Fruit fly (Drosophila melanogaster): Measurements from ENCODE around the gene CG44532.

CG44532 gene

DNA sequence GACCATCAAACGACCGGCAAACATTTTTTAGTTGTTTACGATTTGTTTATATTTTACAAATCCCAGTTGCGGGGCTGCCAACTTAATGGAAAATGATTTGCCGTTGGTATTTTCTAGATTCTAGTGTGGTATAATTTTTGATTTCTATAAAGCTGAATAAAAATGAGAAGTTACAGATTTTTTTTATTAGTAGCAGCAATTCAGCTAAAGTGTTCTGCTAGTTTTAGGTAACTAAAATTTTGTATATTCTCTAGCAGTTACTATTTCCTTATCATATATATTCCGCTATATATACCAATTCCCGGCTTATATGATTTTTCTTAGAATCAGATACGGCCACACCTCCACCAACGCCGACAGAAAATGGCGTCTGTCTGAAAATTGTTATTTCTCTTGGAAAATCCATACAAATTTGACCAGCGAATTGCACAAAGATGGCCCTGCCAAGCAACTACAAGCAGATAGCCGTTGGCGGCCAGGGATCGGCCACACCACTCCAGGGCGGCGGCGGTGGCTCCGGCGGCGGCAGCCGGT lies 12.8 kb upstream of the CG44532 start, which contains the start of the genes fh and Bap111 (continued):
- TF ChIP-seq pnt (GFP tag; optimal IDR thresholded peaks at IDR 0.05) (no peak), z (GFP tag; IDR thresholded peaks at IDR 0.05) (no peak), Stat92E (GFP tag; optimal IDR thresholded peaks at IDR 0.05) (peak in 1 of 3 experiments; percentile 48), Sry-δ (GFP tag; optimal IDR thresholded peaks at IDR 0.05) (peak; percentile 23), CG14860 (GFP tag; IDR thresholded peaks at IDR 0.05; ENCODE audit: partially characterized antibody) (no peak), CG11504 (tag; optimal IDR thresholded peaks at IDR 0.05) (no peak), Sin3A (optimal IDR thresholded peaks at IDR 0.05) (peak; percentile 16), fd96Cb (tag; optimal IDR thresholded peaks at IDR 0.05) (no peak), wor (GFP tag; IDR thresholded peaks at IDR 0.05) (no peak), ci (GFP tag; IDR thresholded peaks at IDR 0.05) (no peak), CHES-1-like (GFP tag; optimal IDR thresholded peaks at IDR 0.05) (peak; percentile 50), da (GFP tag; optimal IDR thresholded peaks at IDR 0.05) (no peak), CG18619 (GFP tag; optimal IDR thresholded peaks at IDR 0.05) (no peak), HLHmδ (GFP tag; optimal IDR thresholded peaks at IDR 0.05) (no peak), CG10267 (tag; optimal IDR thresholded peaks at IDR 0.05) (peak; percentile 84), gcm2 (GFP tag; optimal IDR thresholded peaks at IDR 0.05) (no peak), CG9215 (GFP tag; IDR thresholded peaks at IDR 0.05) (no peak), sqz (GFP tag; optimal IDR thresholded peaks at IDR 0.05) (no peak), lilli (GFP tag; optimal IDR thresholded peaks at IDR 0.05) (no peak), CG30431 (GFP tag; optimal IDR thresholded peaks at IDR 0.05) (no peak), gfzf (GFP tag; optimal IDR thresholded peaks at IDR 0.05) (peak; percentile 85), CG32532 (GFP tag; IDR thresholded peaks at IDR 0.05) (no peak), Drgx (GFP tag; IDR thresholded peaks at IDR 0.05) (no peak), ab (GFP tag; optimal IDR thresholded peaks at IDR 0.05) (no peak), fru (optimal IDR thresholded peaks at IDR 0.05) (no peak), BEAF-32 (GFP tag; optimal IDR thresholded peaks at IDR 0.05) (peak; percentile 42), peb (GFP tag; IDR thresholded peaks at IDR 0.05) (no peak), CG2712 (tag; optimal IDR thresholded peaks at IDR 0.05) (peak; percentile 42), zf30C (GFP tag; optimal IDR thresholded peaks at IDR 0.05) (no peak), CG14710 (tag; optimal IDR thresholded peaks at IDR 0.05) (peak; percentile 59), CG15479 (GFP tag; optimal IDR thresholded peaks at IDR 0.05) (no peak), Dad (GFP tag; optimal IDR thresholded peaks at IDR 0.05) (no peak), Ptx1 (GFP tag; IDR thresholded peaks at IDR 0.05) (no peak), CG10543 (GFP tag; optimal IDR thresholded peaks at IDR 0.05) (no peak), CG12942 (GFP tag; optimal IDR thresholded peaks at IDR 0.05) (no peak), jigr1 (GFP tag; IDR thresholded peaks at IDR 0.05) (no peak), sens (GFP tag) (peak; percentile 90), CG11560 (tag; IDR thresholded peaks at IDR 0.05) (no peak), CG8359 (GFP tag; optimal IDR thresholded peaks at IDR 0.05; ENCODE audit: borderline replicate concordance) (no peak), luna (GFP tag; optimal IDR thresholded peaks at IDR 0.05) (no peak), Med (GFP tag) (peak; percentile 54), E2f2 (GFP tag; IDR thresholded peaks at IDR 0.05) (peak; percentile 21; the same call in 1 of the 2 replicates), Oli (tag; optimal IDR thresholded peaks at IDR 0.05) (no peak), sisA (GFP tag; IDR thresholded peaks at IDR 0.05) (no peak), trem (tag; optimal IDR thresholded peaks at IDR 0.05) (peak; percentile 99), CG18599 (GFP tag; optimal IDR thresholded peaks at IDR 0.05) (no peak), CG12236 (GFP tag; optimal IDR thresholded peaks at IDR 0.05) (no peak), CG15601 (tag; optimal IDR thresholded peaks at IDR 0.05) (peak; percentile 7), row (GFP tag; IDR thresholded peaks at IDR 0.05) (peak; percentile 25; the same call in 1 of the 3 replicates), CG7786 (GFP tag; optimal IDR thresholded peaks at IDR 0.05) (no peak), CG12391 (tag; optimal IDR thresholded peaks at IDR 0.05) (peak; percentile 21), pfk (GFP tag; optimal IDR thresholded peaks at IDR 0.05) (no peak)
